Fruit fly (Drosophila melanogaster) S2 (cell line): ENCODE results near the gene CG16789.

Source experiments
- CG8478 ChIP-seq: fragments of >200 bp; optimal IDR thresholded peaks from 2 replicates; lab custom pipeline; 2018
- CTCF ChIP-seq, 2 experiments: fragments of >200 bp; optimal IDR thresholded peaks; 2 replicates each; lab custom pipeline; 2018

DNA sequence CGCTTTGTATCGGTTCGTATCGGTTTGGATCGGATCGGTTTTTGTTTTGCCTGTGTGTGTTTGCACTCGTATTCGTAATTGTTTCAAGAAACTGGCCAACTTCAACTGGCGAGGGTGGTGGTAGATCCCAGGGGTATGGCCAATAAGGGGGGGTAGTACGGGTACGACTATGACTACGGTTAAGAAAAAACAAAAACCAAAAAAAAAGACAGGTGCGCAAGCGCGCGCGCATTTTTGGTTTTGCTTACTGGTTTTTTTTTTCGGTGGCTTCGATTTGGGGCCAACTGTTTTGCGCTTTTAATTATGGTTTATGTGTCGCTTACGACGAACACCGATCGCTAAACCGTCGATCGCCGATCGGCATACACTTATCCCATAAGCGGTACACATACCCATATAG is 28.8 kb downstream of the CG16789 start:
- no peak for TF ChIP-seq CTCF (optimal IDR thresholded peaks at IDR 0.05; lab: Kevin White, UChicago)
- no peak for TF ChIP-seq CG8478 (lab: Kevin White, UChicago)
